Worm (Caenorhabditis elegans) whole organism, young adult: ENCODE results near the gene efhc-1.

Experiments
- efl-1 ChIP-seq: fragments of 150-350 bp; optimal IDR thresholded peaks from 2 replicates; lab custom pipeline; 2014; ENCODE audit warnings: missing biosample characterization, missing genetic modification reagents, missing genetic modification characterization
- lin-35 ChIP-seq, 3 experiments: fragments of 150-350 bp in 2 of 3; sonication (generic microtip) in 1 of 3; optimal IDR thresholded peaks; 2 replicates each; lab custom pipeline; 2014 to 2018; ENCODE audit warnings: missing biosample characterization in 3 of 3, missing genetic modification characterization in 3 of 3, missing genetic modification reagents in 3 of 3
- mxl-1 ChIP-seq: sonication (generic microtip); optimal IDR thresholded peaks from 2 replicates; lab custom pipeline; 2016; ENCODE audit warnings: missing genetic modification characterization, missing compliant biosample characterization
- rcor-1 ChIP-seq: fragments of 200-800 bp; sonication (Bioruptor generic); IDR thresholded peaks from 2 replicates; pipeline ENCODE4 v1.3.6; 2022; ENCODE audit warnings: missing genetic modification reagents, missing genetic modification characterization, missing compliant biosample characterization
- unc-130 ChIP-seq: sonication (generic microtip); optimal IDR thresholded peaks from 2 replicates; lab custom pipeline; 2016; ENCODE audit warnings: missing genetic modification reagents, missing genetic modification characterization, missing compliant biosample characterization
- ztf-25 ChIP-seq: fragments of 200-800 bp; sonication (Bioruptor generic); IDR thresholded peaks from 2 replicates; pipeline ENCODE4 v1.3.6; 2022; ENCODE audit warnings: missing genetic modification reagents, missing genetic modification characterization, missing compliant biosample characterization

ce11 chrX:10332035-10332614, 26.1 kb upstream of the efhc-1 start:
- no peak for TF ChIP-seq mxl-1
- TF ChIP-seq ztf-25 (GFP tag; lab: Robert Waterston, UW) = no peak
- TF ChIP-seq efl-1 (GFP tag; lab: Kevin White, UChicago) = no peak
- no peak for TF ChIP-seq rcor-1 (GFP tag; lab: Robert Waterston, UW)
- no peak for TF ChIP-seq unc-130
- no peak for TF ChIP-seq lin-35 (GFP tag; optimal IDR thresholded peaks at IDR 0.05; lab: Kevin White, UChicago)
